Fruit fly (Drosophila melanogaster) ovary, adult (tissue): ENCODE measurements around the gene Pglym78.

Source experiments
- CG17801 ChIP-seq: fragments of 200-800 bp; optimal IDR thresholded peaks from 2 replicates; lab custom pipeline; 2019; ENCODE audit warnings: missing biosample characterization, mild to moderate bottlenecking, missing genetic modification characterization, moderate library complexity; ENCODE audit not compliant: partially characterized antibody

The Pglym78 gene

DNA sequence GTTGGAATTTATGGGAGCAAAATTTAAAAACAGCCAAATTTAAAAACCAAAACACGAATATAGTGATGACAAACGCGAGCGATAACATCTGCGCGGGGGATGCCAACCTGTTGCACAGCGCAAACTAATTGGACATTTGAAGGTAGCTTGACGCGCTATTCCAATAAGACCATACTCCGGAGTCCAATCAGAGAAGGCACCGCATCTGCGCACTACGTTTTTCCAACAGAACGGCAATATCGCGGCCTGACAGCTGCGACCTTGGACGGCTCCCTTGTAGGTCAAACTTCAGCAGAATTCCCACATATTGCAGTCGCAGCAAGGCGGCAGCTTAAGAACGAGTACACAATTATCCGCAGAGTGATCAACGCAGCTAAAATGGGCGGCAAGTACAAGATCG is at the start of gene Pglym78, which contains the start of gene CG11882:
Pglym78 (plus strand) TSS at position 177 of the 400 bp plus-strand sequence.
CG11882 (minus strand) TSS at position 101 of the 400 bp plus-strand sequence.
- no peak for TF ChIP-seq CG17801 (GFP tag; lab: Kevin White, UChicago)

DNA sequence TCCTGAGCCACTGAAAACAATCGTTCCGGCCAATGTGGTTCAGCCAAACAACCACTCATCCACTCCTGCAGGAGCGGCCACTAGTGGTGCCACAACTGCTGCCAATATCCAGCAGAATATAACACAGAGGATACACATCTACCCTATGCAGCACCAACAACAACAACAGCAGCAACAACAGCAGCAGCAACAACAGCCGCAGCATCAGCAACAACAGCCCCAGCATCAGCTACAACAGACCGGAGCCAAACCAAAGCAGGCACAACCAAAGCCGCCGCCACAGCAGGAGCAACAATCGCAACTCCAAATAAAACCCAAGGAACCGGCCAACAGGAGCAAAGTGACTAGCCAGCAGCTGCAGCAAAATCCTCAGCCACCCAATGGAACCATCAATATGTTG is 44.8 kb upstream of the Pglym78 start:
- TF ChIP-seq CG17801 (GFP tag; lab: Kevin White, UChicago), result no peak

dm6 chr3R:29111795-29112194 is 36.3 kb upstream of the Pglym78 start:
- no peak for TF ChIP-seq CG17801 (GFP tag; lab: Kevin White, UChicago)

dm6 chr3R:29112398-29113150 is 35.5 kb upstream of the Pglym78 start, which contains the start of the genes alpha-Man-Ib and Pdhb:
alpha-Man-Ib (minus strand) TSS chr3R:29112822.
Pdhb (plus strand) TSS chr3R:29113071.
- peak; percentile 66 for TF ChIP-seq CG17801 (GFP tag; lab: Kevin White, UChicago)

DNA sequence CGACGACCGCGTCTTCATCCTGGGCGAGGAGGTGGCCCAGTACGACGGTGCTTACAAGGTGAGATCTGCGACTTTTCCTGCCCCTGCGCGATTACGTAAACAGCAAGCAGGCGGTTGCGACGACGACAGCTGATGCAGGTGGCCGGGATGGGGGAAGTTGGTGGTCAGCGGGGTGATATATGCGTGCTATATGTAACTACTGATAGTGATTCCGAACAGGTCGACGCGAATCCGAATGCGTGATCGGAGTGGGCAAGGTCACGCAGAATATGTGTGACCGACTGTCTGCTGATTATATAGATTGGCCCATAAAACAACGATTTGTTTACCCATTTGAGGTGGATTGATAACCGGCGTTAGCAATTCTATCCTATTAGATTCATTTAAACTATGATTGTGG is 34.7 kb upstream of the Pglym78 start:
- TF ChIP-seq CG17801 (GFP tag; lab: Kevin White, UChicago), result no peak

dm6 chr3R:29116167-29116725 is 31.8 kb upstream of the Pglym78 start, which contains the start of gene Atg14:
Atg14 (plus strand) TSS chr3R:29116391.
- TF ChIP-seq CG17801 (GFP tag; lab: Kevin White, UChicago), result peak; percentile 51

DNA sequence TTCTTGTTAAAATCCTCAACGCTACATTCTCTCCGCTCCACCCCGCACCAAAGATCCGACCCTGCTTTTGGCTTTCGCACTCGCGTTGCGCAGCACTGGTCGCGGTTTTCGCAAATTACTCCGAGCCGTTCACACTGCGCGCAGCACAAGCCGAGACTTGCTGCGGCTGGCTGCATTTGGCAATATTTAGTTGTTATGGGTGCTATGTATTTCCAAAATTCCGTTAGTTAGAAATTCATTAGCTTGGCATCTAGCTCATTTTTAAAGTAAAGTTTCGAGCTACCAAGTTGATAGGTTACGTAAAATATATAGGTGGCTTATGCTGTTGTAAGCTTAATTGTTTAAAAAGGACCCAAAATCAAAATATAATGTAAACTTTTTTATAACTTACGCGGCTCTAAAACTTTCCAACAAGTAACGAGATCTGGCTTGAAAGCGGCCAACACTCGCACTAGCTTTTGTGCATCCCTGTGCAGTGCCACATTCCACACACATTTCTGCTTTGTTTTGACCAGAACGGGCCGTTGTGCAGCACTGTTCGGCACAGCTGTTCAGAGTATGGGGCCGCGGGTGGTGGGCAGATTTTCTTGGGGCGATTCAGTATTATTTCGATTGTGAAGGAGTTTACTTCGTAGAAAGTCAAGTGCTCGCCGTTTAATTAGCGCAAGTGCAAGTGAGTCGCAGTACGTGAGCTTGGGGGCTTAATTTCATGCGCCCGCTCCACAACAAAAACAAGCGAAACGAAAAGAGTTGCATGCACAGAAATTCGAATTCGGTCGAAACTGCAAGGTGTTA is 25.0 kb upstream of the Pglym78 start, which contains the start of the genes yem and Ctl2:
yem (minus strand) TSS at position 63 of the 795 bp plus-strand sequence.
Ctl2 (plus strand) TSS at position 554 of the 795 bp plus-strand sequence.
- TF ChIP-seq CG17801 (GFP tag; lab: Kevin White, UChicago), result peak; percentile 41

- peak; percentile 76 for TF ChIP-seq CG17801 (GFP tag; lab: Kevin White, UChicago)
Measured at dm6 chr3R:29124128-29124527, 23.9 kb upstream of the Pglym78 start.

dm6 chr3R:29130902-29131621 is 17.0 kb upstream of the Pglym78 start, which contains the start of the genes dgt6 and Vha100-1:
dgt6 (minus strand) TSS chr3R:29130972.
Vha100-1 (plus strand) TSS chr3R:29131193.
- peak; percentile 36 for TF ChIP-seq CG17801 (GFP tag; lab: Kevin White, UChicago)

dm6 chr3R:29138407-29138806 is 9.6 kb upstream of the Pglym78 start, which contains the start of the genes Alg13 and superdeath:
Alg13 (minus strand) TSS chr3R:29138573.
superdeath (plus strand) TSS chr3R:29138662.
- TF ChIP-seq CG17801 (GFP tag; lab: Kevin White, UChicago), result no peak

- peak; percentile 68 for TF ChIP-seq CG17801 (GFP tag; lab: Kevin White, UChicago)
Measured at dm6 chr3R:29138961-29139527, 9.0 kb upstream of the Pglym78 start.

dm6 chr3R:29139767-29140755 is 8.0 kb upstream of the Pglym78 start:
- TF ChIP-seq CG17801 (GFP tag; lab: Kevin White, UChicago), result no peak
